Worm (Caenorhabditis elegans) whole organism, late embryonic: ENCODE measurements around the gene F09C6.13.

Experiments used
- C38D4.7 ChIP-seq: fragments of 200-800 bp; sonication (Bioruptor generic); optimal IDR thresholded peaks from 2 replicates; lab custom pipeline; 2018; ENCODE audit warnings: mild to moderate bottlenecking, missing genetic modification characterization, moderate library complexity, missing compliant biosample characterization
- F13H6.1 ChIP-seq: sonication (generic microtip); optimal IDR thresholded peaks from 2 replicates; lab custom pipeline; 2016; ENCODE audit warnings: missing genetic modification characterization, missing compliant biosample characterization
- Y22D7AL.16 ChIP-seq: sonication (generic microtip); optimal IDR thresholded peaks from 2 replicates; lab custom pipeline; 2016; ENCODE audit warnings: missing genetic modification characterization, missing compliant biosample characterization
- ahr-1 ChIP-seq: sonication (generic microtip); optimal IDR thresholded peaks from 2 replicates; lab custom pipeline; 2016; ENCODE audit warnings: missing genetic modification characterization, missing compliant biosample characterization
- ama-1 ChIP-seq: fragments of 150-350 bp; optimal IDR thresholded peaks from 2 replicates; lab custom pipeline; 2014
- ceh-2 ChIP-seq: sonication (generic microtip); optimal IDR thresholded peaks from 2 replicates; lab custom pipeline; 2016; ENCODE audit warnings: missing genotype, missing genetic modification characterization, missing compliant biosample characterization
- ceh-22 ChIP-seq: sonication (generic microtip); optimal IDR thresholded peaks from 2 replicates; lab custom pipeline; 2017; ENCODE audit warnings: missing biosample characterization, missing genetic modification characterization
- ceh-24 ChIP-seq: sonication (generic microtip); optimal IDR thresholded peaks from 2 replicates; lab custom pipeline; 2016; ENCODE audit warnings: mild to moderate bottlenecking, missing genetic modification characterization, missing compliant biosample characterization
- ceh-30 ChIP-seq: fragments of 150-350 bp; optimal IDR thresholded peaks from 2 replicates; lab custom pipeline; 2014; ENCODE audit warnings: missing biosample characterization, missing genetic modification characterization
- ceh-31 ChIP-seq: sonication (generic microtip); optimal IDR thresholded peaks from 2 replicates; lab custom pipeline; 2016; ENCODE audit warnings: missing genetic modification characterization, missing compliant biosample characterization
- ceh-34 ChIP-seq: sonication (generic microtip); optimal IDR thresholded peaks from 2 replicates; lab custom pipeline; 2016; ENCODE audit warnings: mild to moderate bottlenecking, missing genetic modification characterization, missing compliant biosample characterization
- ceh-45 ChIP-seq: fragments of 200-800 bp; sonication (Bioruptor generic); IDR thresholded peaks from 2 replicates; pipeline ENCODE4 v1.3.6; 2022; ENCODE audit warnings: missing genetic modification reagents, missing genetic modification characterization, missing compliant biosample characterization
- ceh-48 ChIP-seq: sonication (generic microtip); optimal IDR thresholded peaks from 2 replicates; lab custom pipeline; 2016; ENCODE audit warnings: missing genetic modification characterization, inconsistent platforms, missing compliant biosample characterization
- ceh-9 ChIP-seq: sonication (generic microtip); optimal IDR thresholded peaks from 2 replicates; lab custom pipeline; 2016; ENCODE audit warnings: mild to moderate bottlenecking, missing genetic modification characterization, inconsistent platforms, missing compliant biosample characterization
- che-1 ChIP-seq: sonication (generic microtip); optimal IDR thresholded peaks from 2 replicates; lab custom pipeline; 2016; ENCODE audit warnings: mild to moderate bottlenecking, missing genetic modification characterization, missing compliant biosample characterization
- elt-2 ChIP-seq: sonication (generic microtip); optimal IDR thresholded peaks from 2 replicates; lab custom pipeline; 2016; ENCODE audit warnings: missing genetic modification reagents, missing genetic modification characterization, missing compliant biosample characterization
- elt-4 ChIP-seq: sonication (generic microtip); optimal IDR thresholded peaks from 2 replicates; lab custom pipeline; 2016; ENCODE audit warnings: missing genetic modification characterization, missing compliant biosample characterization
- eyg-1 ChIP-seq: sonication (generic microtip); optimal IDR thresholded peaks from 2 replicates; lab custom pipeline; 2016; ENCODE audit warnings: missing genotype, missing genetic modification characterization, missing compliant biosample characterization
- fax-1 ChIP-seq: sonication (generic microtip); optimal IDR thresholded peaks from 2 replicates; lab custom pipeline; 2016; ENCODE audit warnings: missing genotype, missing genetic modification characterization, missing compliant biosample characterization
- fkh-6 ChIP-seq: sonication (generic microtip); optimal IDR thresholded peaks from 2 replicates; lab custom pipeline; 2016; ENCODE audit warnings: missing genetic modification characterization, missing compliant biosample characterization
- gmeb-2 ChIP-seq: sonication (generic microtip); optimal IDR thresholded peaks from 2 replicates; lab custom pipeline; 2016; ENCODE audit warnings: missing genetic modification characterization, inconsistent platforms, missing compliant biosample characterization
- hlh-15 ChIP-seq: sonication (generic microtip); optimal IDR thresholded peaks from 2 replicates; lab custom pipeline; 2016; ENCODE audit warnings: missing genetic modification characterization, missing compliant biosample characterization
- hlh-30 ChIP-seq: sonication (generic microtip); optimal IDR thresholded peaks from 2 replicates; lab custom pipeline; 2017; ENCODE audit warnings: antibody characterized with exemption, missing genetic modification characterization, missing compliant biosample characterization; ENCODE audit not compliant: insufficient read depth
- hlh-6 ChIP-seq: sonication (generic microtip); optimal IDR thresholded peaks from 2 replicates; lab custom pipeline; 2016; ENCODE audit warnings: missing genotype, missing genetic modification characterization, missing compliant biosample characterization
- lim-6 ChIP-seq: sonication (generic microtip); optimal IDR thresholded peaks from 2 replicates; lab custom pipeline; 2016; ENCODE audit warnings: missing genetic modification characterization, missing compliant biosample characterization
- lin-11 ChIP-seq: fragments of 200-800 bp; sonication (Bioruptor generic); optimal IDR thresholded peaks from 2 replicates; lab custom pipeline; 2018; ENCODE audit warnings: mild to moderate bottlenecking, missing genetic modification characterization, missing compliant biosample characterization
- madf-2 ChIP-seq: sonication (generic microtip); optimal IDR thresholded peaks from 2 replicates; lab custom pipeline; 2017; ENCODE audit warnings: missing genetic modification characterization, missing compliant biosample characterization
- mec-3 ChIP-seq: sonication (generic microtip); optimal IDR thresholded peaks from 2 replicates; lab custom pipeline; 2016; ENCODE audit warnings: borderline replicate concordance, missing genetic modification characterization, missing compliant biosample characterization
- nfya-1 ChIP-seq: sonication (generic microtip); optimal IDR thresholded peaks from 2 replicates; lab custom pipeline; 2017; ENCODE audit warnings: missing genetic modification characterization, mild to moderate bottlenecking, missing compliant biosample characterization, antibody characterized with exemption, moderate library complexity
- nhr-232 ChIP-seq: sonication (generic microtip); optimal IDR thresholded peaks from 2 replicates; lab custom pipeline; 2016; ENCODE audit warnings: missing genetic modification characterization, missing compliant biosample characterization
- odd-2 ChIP-seq: sonication (generic microtip); optimal IDR thresholded peaks from 2 replicates; lab custom pipeline; 2017; ENCODE audit warnings: antibody characterized with exemption, mild to moderate bottlenecking, missing genetic modification characterization, missing compliant biosample characterization
- pag-3 ChIP-seq: sonication (generic microtip); optimal IDR thresholded peaks from 2 replicates; lab custom pipeline; 2016; ENCODE audit warnings: missing compliant biosample characterization, missing genetic modification characterization, borderline replicate concordance
- pat-9 ChIP-seq: fragments of 200-800 bp; sonication (Bioruptor generic); optimal IDR thresholded peaks from 2 replicates; lab custom pipeline; 2018; ENCODE audit warnings: mild to moderate bottlenecking, missing genetic modification characterization, moderate library complexity, missing compliant biosample characterization
- pax-1 ChIP-seq: fragments of 150-350 bp; optimal IDR thresholded peaks from 2 replicates; lab custom pipeline; 2014; ENCODE audit warnings: missing biosample characterization, missing genetic modification characterization
- rnt-1 ChIP-seq: sonication (generic microtip); optimal IDR thresholded peaks from 2 replicates; lab custom pipeline; 2016; ENCODE audit warnings: missing genetic modification characterization, missing compliant biosample characterization
- sdc-2 ChIP-seq: sonication (generic microtip); optimal IDR thresholded peaks from 2 replicates; lab custom pipeline; 2016; ENCODE audit warnings: missing genotype, missing genetic modification characterization, missing compliant biosample characterization
- sox-2 ChIP-seq: fragments of 200-800 bp; sonication (Bioruptor generic); IDR thresholded peaks from 2 replicates; pipeline ENCODE4 v1.3.6; 2022; ENCODE audit warnings: missing genetic modification reagents, missing genetic modification characterization, missing compliant biosample characterization
- syd-9 ChIP-seq: sonication (generic microtip); optimal IDR thresholded peaks from 2 replicates; lab custom pipeline; 2016; ENCODE audit warnings: mild to moderate bottlenecking, missing genetic modification characterization, moderate library complexity, missing compliant biosample characterization
- tbx-7 ChIP-seq: sonication (generic microtip); optimal IDR thresholded peaks from 2 replicates; lab custom pipeline; 2016; ENCODE audit warnings: missing genotype, missing genetic modification characterization, missing compliant biosample characterization
- unc-42 ChIP-seq: sonication (generic microtip); optimal IDR thresholded peaks from 2 replicates; lab custom pipeline; 2016; ENCODE audit warnings: missing genotype, missing genetic modification characterization, missing compliant biosample characterization
- unc-86 ChIP-seq: sonication (generic microtip); optimal IDR thresholded peaks from 2 replicates; lab custom pipeline; 2016; ENCODE audit warnings: missing genetic modification characterization, missing compliant biosample characterization
- ztf-16 ChIP-seq: sonication (generic microtip); optimal IDR thresholded peaks from 2 replicates; lab custom pipeline; 2017; ENCODE audit warnings: missing genetic modification characterization, missing compliant biosample characterization

The F09C6.13 gene

DNA sequence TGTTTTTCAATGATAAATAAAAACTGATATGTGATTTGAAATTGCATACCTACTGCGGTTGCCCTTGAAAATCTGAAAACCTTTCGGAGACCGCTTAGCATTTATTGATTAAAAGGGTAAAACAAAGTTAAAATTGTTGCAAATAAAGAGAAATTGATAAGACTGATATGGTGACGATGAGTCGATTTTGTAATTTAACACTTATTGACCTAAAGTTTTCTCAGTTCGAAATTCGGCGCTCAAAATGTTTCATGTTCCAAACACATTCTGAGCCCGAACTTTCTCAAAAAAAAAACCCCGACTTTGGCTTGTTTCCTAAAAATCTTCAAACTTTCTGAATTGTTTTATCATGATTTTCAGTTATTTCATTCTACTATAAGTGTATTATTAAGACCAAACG is 43.9 kb upstream of the F09C6.13 start, which contains the start of gene clec-40:
clec-40 (minus strand) TSS at position 101 of the 400 bp plus-strand sequence.
- no peak for TF ChIP-seq ceh-24

DNA sequence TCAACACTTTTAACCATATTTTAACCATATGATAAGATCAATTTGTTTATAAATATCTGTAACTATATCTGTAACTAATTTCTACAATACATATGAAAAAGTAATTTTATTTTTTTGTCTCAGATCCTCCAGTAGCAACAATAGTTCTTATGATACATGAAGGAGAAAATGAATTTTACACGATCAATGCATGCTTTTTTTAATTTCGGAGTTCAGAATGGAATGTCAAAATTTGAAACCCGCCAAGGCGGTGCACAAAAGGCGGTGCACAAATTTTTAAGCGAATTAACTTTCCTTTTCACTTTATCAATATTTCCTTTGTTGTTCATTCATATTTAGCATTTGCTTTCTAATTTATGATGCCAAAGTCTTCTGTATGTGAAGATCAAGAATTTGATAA is 41.9 kb upstream of the F09C6.13 start, which contains the start of gene clec-25:
clec-25 (plus strand) TSS at position 301 of the 400 bp plus-strand sequence.
- no peak for TF ChIP-seq ceh-34 (tag; lab: Kevin White, UChicago)
- no peak for TF ChIP-seq elt-4 (tag; lab: Kevin White, UChicago)
- no peak for TF ChIP-seq che-1 (tag; lab: Kevin White, UChicago)
- TF ChIP-seq hlh-30 (tag; lab: Kevin White, UChicago): no peak
- TF ChIP-seq fax-1 (tag; lab: Kevin White, UChicago): no peak
- no peak for TF ChIP-seq ceh-30
- TF ChIP-seq ceh-48 (tag; lab: Kevin White, UChicago): no peak
- no peak for TF ChIP-seq madf-2 (tag; lab: Kevin White, UChicago)
- no peak for TF ChIP-seq ceh-2 (tag; lab: Kevin White, UChicago)

DNA sequence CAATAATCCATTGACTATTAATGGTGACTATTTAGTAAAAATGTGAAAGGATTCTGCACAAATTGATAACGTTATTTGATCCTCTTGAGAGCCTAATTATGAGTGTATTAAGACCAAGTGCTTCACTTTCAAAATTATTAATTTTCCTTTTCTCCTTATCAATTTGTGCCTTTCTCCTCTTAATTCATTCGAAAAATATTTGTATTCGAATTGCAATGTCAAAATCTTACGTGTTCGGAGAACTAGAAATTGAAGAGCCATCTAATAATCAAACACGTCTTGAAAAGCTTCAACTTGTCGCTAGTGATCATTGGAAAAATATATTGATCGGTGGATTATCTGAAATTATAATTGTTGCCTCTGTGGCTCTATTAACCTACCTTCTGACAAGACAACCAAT is 36.3 kb upstream of the F09C6.13 start, which contains the start of the genes clec-36 and clec-26:
clec-36 (minus strand) TSS at position 101 of the 400 bp plus-strand sequence.
clec-26 (plus strand) TSS at position 114 of the 400 bp plus-strand sequence.
- TF ChIP-seq nhr-232 (tag; lab: Kevin White, UChicago) (no peak), pag-3 (tag; lab: Kevin White, UChicago) (no peak), hlh-6 (tag; lab: Kevin White, UChicago) (no peak), nfya-1 (tag; lab: Kevin White, UChicago) (no peak), ahr-1 (tag; lab: Kevin White, UChicago) (no peak)

DNA sequence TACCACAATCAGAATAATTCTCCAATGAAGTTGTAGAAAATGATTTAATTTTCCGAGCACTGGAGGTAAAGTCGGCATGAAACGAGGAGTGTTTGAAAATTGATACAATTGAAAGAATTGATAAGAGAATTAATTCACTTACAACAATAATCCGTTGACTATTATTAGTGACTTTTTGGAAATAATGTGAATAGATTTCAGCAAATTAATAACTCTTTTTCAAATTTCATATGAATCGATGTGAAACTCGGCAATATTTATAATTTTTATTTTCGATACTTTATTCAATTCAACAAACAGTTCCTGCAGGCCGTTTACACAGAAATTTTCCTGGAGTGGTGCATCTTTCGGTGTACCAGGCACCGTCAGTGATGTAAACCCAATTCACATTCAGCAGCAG is 32.8 kb upstream of the F09C6.13 start, which contains the start of gene clec-37:
clec-37 (minus strand) TSS at position 101 of the 400 bp plus-strand sequence.
- TF ChIP-seq F13H6.1 (tag; lab: Kevin White, UChicago): no peak
- TF ChIP-seq pat-9 (tag; lab: Kevin White, UChicago): no peak
- no peak for TF ChIP-seq ceh-22 (tag; lab: Kevin White, UChicago)
- TF ChIP-seq C38D4.7 (GFP tag; lab: Kevin White, UChicago): no peak
- TF ChIP-seq unc-42: no peak
- no peak for TF ChIP-seq sox-2 (GFP tag; lab: Robert Waterston, UW)
- no peak for TF ChIP-seq tbx-7 (tag; lab: Kevin White, UChicago)
- no peak for TF ChIP-seq mec-3 (tag; lab: Kevin White, UChicago)
- no peak for TF ChIP-seq elt-2 (tag; lab: Kevin White, UChicago)
- TF ChIP-seq lim-6 (tag; lab: Kevin White, UChicago): no peak
- TF ChIP-seq sdc-2: no peak
- TF ChIP-seq ceh-9 (tag; lab: Kevin White, UChicago): no peak
- TF ChIP-seq ceh-30: no peak
- no peak for TF ChIP-seq ama-1 (lab: Kevin White, UChicago)
- TF ChIP-seq unc-86: no peak
- no peak for TF ChIP-seq Y22D7AL.16 (tag; lab: Kevin White, UChicago)
- TF ChIP-seq pax-1 (tag; lab: Kevin White, UChicago): no peak
- TF ChIP-seq madf-2 (tag; lab: Kevin White, UChicago): no peak
- TF ChIP-seq, all 69 proteins: peak for 0

DNA sequence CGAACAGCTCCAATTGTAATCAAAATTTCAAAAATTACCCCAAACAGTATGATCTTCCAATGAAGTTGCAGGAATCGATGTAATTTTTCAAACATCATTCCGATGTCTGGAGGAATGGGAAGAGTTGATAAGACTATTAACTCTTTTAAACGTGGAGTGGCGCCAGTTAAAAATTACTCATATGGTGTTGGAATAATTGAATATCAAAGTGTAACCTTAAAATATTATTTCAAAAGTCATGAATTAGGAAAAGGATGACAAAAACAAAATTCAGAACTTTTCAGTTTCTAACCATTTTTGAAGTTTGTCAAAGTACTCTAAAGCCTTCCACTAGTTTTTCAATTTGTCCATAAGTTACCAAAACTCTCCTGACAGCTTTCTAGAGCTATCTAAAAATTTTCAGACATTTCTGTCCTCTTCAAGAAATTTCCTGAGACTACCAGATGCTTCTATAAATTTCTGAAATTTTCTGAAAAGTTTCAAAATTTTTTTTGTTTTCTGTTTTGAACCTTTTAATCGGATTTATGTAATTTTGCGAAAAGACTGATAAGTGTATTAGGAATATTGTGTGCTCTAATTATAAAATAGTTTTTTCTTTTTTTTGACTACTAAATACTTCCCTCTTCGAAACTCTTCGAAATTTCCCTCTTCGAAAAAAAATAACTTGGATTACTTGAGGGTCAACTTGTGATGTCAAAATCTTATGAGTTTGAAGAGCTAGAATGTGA is 30.7 kb upstream of the F09C6.13 start, which contains the start of the genes clec-35 and clec-27:
clec-35 (minus strand) TSS at position 101 of the 728 bp plus-strand sequence.
clec-27 (plus strand) TSS at position 678 of the 728 bp plus-strand sequence.
- TF ChIP-seq ceh-24: no peak
- TF ChIP-seq fkh-6 (tag; lab: Kevin White, UChicago): no peak
- no peak for TF ChIP-seq gmeb-2
- TF ChIP-seq syd-9: no peak
- TF ChIP-seq hlh-15 (tag; lab: Kevin White, UChicago): no peak
- no peak for TF ChIP-seq ceh-45
- no peak for TF ChIP-seq unc-42
- no peak for TF ChIP-seq ztf-16 (tag; lab: Kevin White, UChicago)
- no peak for TF ChIP-seq rnt-1
- no peak for TF ChIP-seq sdc-2
- TF ChIP-seq ceh-31 (tag; lab: Kevin White, UChicago): no peak
- no peak for TF ChIP-seq ceh-9 (tag; lab: Kevin White, UChicago)
- no peak for TF ChIP-seq odd-2 (tag; lab: Kevin White, UChicago)
- no peak for TF ChIP-seq ceh-22 (tag; lab: Kevin White, UChicago)
- TF ChIP-seq hlh-6 (tag; lab: Kevin White, UChicago): no peak
- TF ChIP-seq eyg-1 (tag; lab: Kevin White, UChicago): no peak
- TF ChIP-seq ceh-48 (tag; lab: Kevin White, UChicago): no peak
- TF ChIP-seq lin-11: no peak
